Worm (Caenorhabditis elegans): ENCODE data around the gene tnt-3.

DNA sequence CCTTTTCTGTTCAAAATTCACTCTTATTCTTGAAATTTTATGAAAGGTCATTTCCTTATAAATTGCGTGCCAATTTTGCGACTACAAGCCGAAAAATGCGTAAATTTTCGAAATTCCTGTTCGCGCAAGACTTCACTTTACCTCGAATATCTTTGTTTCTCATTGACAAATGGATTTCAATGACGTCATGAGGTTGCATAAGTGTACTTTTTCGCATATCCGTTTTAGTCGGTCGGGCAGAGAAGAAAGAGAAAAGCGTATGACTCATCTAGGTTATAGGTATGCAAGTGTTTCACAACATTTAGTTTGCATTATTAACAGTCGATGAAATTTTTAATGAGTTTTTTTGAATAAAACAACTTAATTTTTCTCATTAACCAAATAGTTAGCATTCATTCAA, 28.8 kb downstream of the tnt-3 start:
- TF ChIP-seq F13C5.2 (tag; optimal IDR thresholded peaks at IDR 0.05) (no peak), flt-1 (GFP tag; IDR thresholded peaks at IDR 0.05) (no peak)

Measured in whole organism, early embryonic.